Worm (Caenorhabditis elegans) whole organism, L3 larva: ENCODE data around the gene cua-1.

Experiments
- R02D3.7 ChIP-seq: fragments of 150-350 bp; optimal IDR thresholded peaks from 2 replicates; lab custom pipeline; 2014; ENCODE audit warnings: missing biosample characterization, missing genetic modification characterization
- ZK546.5 ChIP-seq: sonication (generic microtip); optimal IDR thresholded peaks from 2 replicates; lab custom pipeline; 2017; ENCODE audit warnings: missing biosample characterization, missing genetic modification characterization
- aly-2 ChIP-seq: fragments of 150-350 bp; optimal IDR thresholded peaks from 2 replicates; lab custom pipeline; 2014; ENCODE audit warnings: missing biosample characterization, missing genetic modification characterization
- ama-1 ChIP-seq: fragments of 150-350 bp; optimal IDR thresholded peaks from 2 replicates; lab custom pipeline; 2018
- ceh-16 ChIP-seq: sonication (generic microtip); optimal IDR thresholded peaks from 2 replicates; lab custom pipeline; 2017; ENCODE audit warnings: missing biosample characterization, missing genetic modification characterization
- ceh-28 ChIP-seq: fragments of 150-350 bp; optimal IDR thresholded peaks from 2 replicates; lab custom pipeline; 2014; ENCODE audit warnings: missing biosample characterization, missing genetic modification reagents, missing genetic modification characterization
- ceh-82 ChIP-seq: fragments of 150-350 bp; optimal IDR thresholded peaks from 2 replicates; lab custom pipeline; 2014; ENCODE audit warnings: missing biosample characterization, missing genetic modification characterization
- ceh-9 ChIP-seq: sonication (generic microtip); optimal IDR thresholded peaks from 2 replicates; lab custom pipeline; 2018; ENCODE audit warnings: missing biosample characterization, missing genetic modification characterization
- daf-12 ChIP-seq: fragments of 150-350 bp; optimal IDR thresholded peaks from 2 replicates; lab custom pipeline; 2014; ENCODE audit warnings: missing biosample characterization, missing genetic modification reagents, missing genetic modification characterization
- egl-27 ChIP-seq: sonication (generic microtip); optimal IDR thresholded peaks from 4 replicates; lab custom pipeline; 2017; ENCODE audit warnings: missing biosample characterization, missing genetic modification reagents, missing genetic modification characterization
- egl-5 ChIP-seq: fragments of 150-350 bp; optimal IDR thresholded peaks from 2 replicates; lab custom pipeline; 2017; ENCODE audit warnings: missing biosample characterization, missing genetic modification reagents, missing genetic modification characterization, inconsistent platforms
- elt-1 ChIP-seq: fragments of 150-350 bp; optimal IDR thresholded peaks from 2 replicates; lab custom pipeline; 2014; ENCODE audit warnings: missing biosample characterization, missing genetic modification characterization
- elt-2 ChIP-seq: sonication (generic microtip); optimal IDR thresholded peaks from 2 replicates; lab custom pipeline; 2016; ENCODE audit warnings: missing genetic modification reagents, mild to moderate bottlenecking, missing genetic modification characterization, missing compliant biosample characterization
- elt-3 ChIP-seq, 3 experiments: fragments of 150-350 bp in 1 of 3; sonication (generic microtip) in 2 of 3; optimal IDR thresholded peaks; 2 replicates in 2 of 3; 4 replicates in 1 of 3; lab custom pipeline; 2014 to 2017; ENCODE audit warnings: missing biosample characterization in 3 of 3, missing genetic modification characterization in 3 of 3
- eor-1 ChIP-seq, 2 experiments: fragments of 150-350 bp; optimal IDR thresholded peaks; 2 replicates each; lab custom pipeline; 2014 to 2018; ENCODE audit warnings: missing biosample characterization in 2 of 2, missing genetic modification characterization in 2 of 2
- fkh-10 ChIP-seq: sonication (generic microtip); optimal IDR thresholded peaks from 2 replicates; lab custom pipeline; 2017; ENCODE audit warnings: missing biosample characterization, missing genetic modification reagents, missing genetic modification characterization
- fkh-2 ChIP-seq: fragments of 150-350 bp; optimal IDR thresholded peaks from 2 replicates; lab custom pipeline; 2014; ENCODE audit warnings: missing biosample characterization, missing genetic modification reagents, missing genetic modification characterization
- fos-1 ChIP-seq: fragments of 150-350 bp; optimal IDR thresholded peaks from 2 replicates; lab custom pipeline; 2014; ENCODE audit warnings: missing biosample characterization, missing genetic modification characterization
- hmg-11 ChIP-seq: sonication (generic microtip); optimal IDR thresholded peaks from 2 replicates; lab custom pipeline; 2016; ENCODE audit warnings: missing genetic modification characterization, missing compliant biosample characterization
- jun-1 ChIP-seq: fragments of 150-350 bp; optimal IDR thresholded peaks from 2 replicates; lab custom pipeline; 2014; ENCODE audit warnings: missing biosample characterization, missing genetic modification reagents, missing genetic modification characterization
- lin-15B ChIP-seq: fragments of 150-350 bp; optimal IDR thresholded peaks from 2 replicates; lab custom pipeline; 2014; ENCODE audit warnings: missing biosample characterization, missing genetic modification characterization
- lin-39 ChIP-seq: fragments of 150-350 bp; optimal IDR thresholded peaks from 2 replicates; lab custom pipeline; 2018; ENCODE audit warnings: missing biosample characterization, missing genetic modification reagents, missing genetic modification characterization
- lsy-12 ChIP-seq: sonication (generic microtip); optimal IDR thresholded peaks from 2 replicates; lab custom pipeline; 2016; ENCODE audit warnings: mild to moderate bottlenecking, missing genetic modification characterization, missing compliant biosample characterization
- mdl-1 ChIP-seq: fragments of 150-350 bp; optimal IDR thresholded peaks from 2 replicates; lab custom pipeline; 2014; ENCODE audit warnings: missing biosample characterization, missing genetic modification characterization
- mml-1 ChIP-seq: fragments of 150-350 bp; sonication (generic microtip); optimal IDR thresholded peaks from 3 replicates; lab custom pipeline; 2014; ENCODE audit warnings: missing biosample characterization, missing genetic modification characterization
- nfya-1 ChIP-seq: sonication (generic microtip); optimal IDR thresholded peaks from 2 replicates; lab custom pipeline; 2017; ENCODE audit warnings: missing genetic modification characterization, mild to moderate bottlenecking, missing compliant biosample characterization, antibody characterized with exemption, moderate library complexity; ENCODE audit not compliant: insufficient read depth
- nhr-11 ChIP-seq: fragments of 150-350 bp; optimal IDR thresholded peaks from 2 replicates; lab custom pipeline; 2014; ENCODE audit warnings: missing biosample characterization, missing genetic modification characterization
- nhr-12 ChIP-seq: fragments of 150-350 bp; optimal IDR thresholded peaks from 2 replicates; lab custom pipeline; 2014; ENCODE audit warnings: missing biosample characterization, missing genetic modification characterization
- nhr-23 ChIP-seq: fragments of 150-350 bp; optimal IDR thresholded peaks from 2 replicates; lab custom pipeline; 2014; ENCODE audit warnings: missing biosample characterization, missing genetic modification reagents, missing genetic modification characterization
- nhr-237 ChIP-seq: fragments of 150-350 bp; optimal IDR thresholded peaks from 2 replicates; lab custom pipeline; 2014; ENCODE audit warnings: missing biosample characterization, missing genetic modification characterization
- nhr-25 ChIP-seq: sonication (generic microtip); optimal IDR thresholded peaks from 2 replicates; lab custom pipeline; 2017; ENCODE audit warnings: missing biosample characterization, missing genetic modification characterization
- nhr-28 ChIP-seq: fragments of 150-350 bp; optimal IDR thresholded peaks from 2 replicates; lab custom pipeline; 2014; ENCODE audit warnings: missing biosample characterization, missing genetic modification characterization
- nhr-43 ChIP-seq: sonication (generic microtip); optimal IDR thresholded peaks from 2 replicates; lab custom pipeline; 2016; ENCODE audit warnings: mild to moderate bottlenecking, missing genetic modification characterization, missing compliant biosample characterization; ENCODE audit not compliant: poor library complexity, severe bottlenecking
- nhr-67 ChIP-seq: fragments of 150-350 bp; optimal IDR thresholded peaks from 2 replicates; lab custom pipeline; 2014; ENCODE audit warnings: missing biosample characterization, missing genetic modification characterization
- nhr-76 ChIP-seq: fragments of 150-350 bp; sonication (generic microtip); optimal IDR thresholded peaks from 5 replicates; lab custom pipeline; 2014; ENCODE audit warnings: missing biosample characterization, missing genetic modification characterization
- nhr-77 ChIP-seq: fragments of 150-350 bp; optimal IDR thresholded peaks from 2 replicates; lab custom pipeline; 2014; ENCODE audit warnings: missing biosample characterization, missing genetic modification characterization
- pha-4 ChIP-seq: fragments of 150-350 bp; optimal IDR thresholded peaks from 2 replicates; lab custom pipeline; 2014; ENCODE audit warnings: missing biosample characterization, missing genetic modification reagents, missing genetic modification characterization
- pqm-1 ChIP-seq: fragments of 150-350 bp; optimal IDR thresholded peaks from 2 replicates; lab custom pipeline; 2017; ENCODE audit warnings: missing biosample characterization, missing genetic modification characterization, inconsistent platforms
- sea-2 ChIP-seq: fragments of 150-350 bp; sonication (generic microtip); optimal IDR thresholded peaks from 4 replicates; lab custom pipeline; 2014; ENCODE audit warnings: missing biosample characterization, missing genetic modification reagents, missing genetic modification characterization
- skn-1 ChIP-seq: fragments of 150-350 bp; optimal IDR thresholded peaks from 2 replicates; lab custom pipeline; 2014; ENCODE audit warnings: missing biosample characterization, missing genetic modification characterization
- snpc-4 ChIP-seq: fragments of 150-350 bp; optimal IDR thresholded peaks from 2 replicates; lab custom pipeline; 2014; ENCODE audit warnings: missing biosample characterization, missing genetic modification characterization
- tbx-2 ChIP-seq: sonication (generic microtip); optimal IDR thresholded peaks from 2 replicates; lab custom pipeline; 2016; ENCODE audit warnings: mild to moderate bottlenecking, missing genetic modification characterization, missing compliant biosample characterization
- unc-39 ChIP-seq: sonication (generic microtip); optimal IDR thresholded peaks from 4 replicates; lab custom pipeline; 2017; ENCODE audit warnings: missing biosample characterization, missing genetic modification characterization
- unc-62 ChIP-seq: fragments of 150-350 bp; sonication (generic microtip); optimal IDR thresholded peaks from 4 replicates; lab custom pipeline; 2014; ENCODE audit warnings: missing biosample characterization, missing genetic modification reagents, missing genetic modification characterization
- zag-1 ChIP-seq: fragments of 150-350 bp; optimal IDR thresholded peaks from 2 replicates; lab custom pipeline; 2014; ENCODE audit warnings: missing biosample characterization, missing genetic modification characterization
- ztf-11 ChIP-seq: fragments of 150-350 bp; optimal IDR thresholded peaks from 2 replicates; lab custom pipeline; 2014; ENCODE audit warnings: missing biosample characterization, missing genetic modification characterization
- ztf-4 ChIP-seq: fragments of 150-350 bp; optimal IDR thresholded peaks from 2 replicates; lab custom pipeline; 2014; ENCODE audit warnings: missing biosample characterization, missing genetic modification characterization

The cua-1 gene

DNA sequence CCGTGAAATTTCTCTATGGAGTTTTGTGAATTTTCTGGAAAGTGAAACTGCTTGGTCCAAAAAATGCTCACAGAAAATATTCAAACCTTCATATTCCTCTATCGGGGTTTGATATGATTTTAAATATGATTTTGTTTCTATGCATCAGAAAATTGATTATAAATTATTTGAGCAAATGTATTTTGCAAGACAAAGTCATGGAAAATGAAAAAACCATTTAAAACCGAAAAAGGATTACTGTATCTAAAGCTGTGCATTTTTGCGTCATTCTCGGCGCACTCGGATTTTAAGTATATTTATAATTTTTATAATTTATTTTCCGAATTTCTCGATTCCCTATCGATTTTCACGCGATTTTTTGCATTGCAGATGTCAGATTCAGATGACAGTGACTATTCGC lies 16.4 kb upstream of the cua-1 start, which contains the start of gene pssy-2:
Gene pssy-2 (plus strand): TSS at position 301 of the 400 bp plus-strand sequence.
- no peak for TF ChIP-seq jun-1 (tag; lab: Kevin White, UChicago)
- TF ChIP-seq lsy-12, result no peak
- TF ChIP-seq fkh-2 (tag; lab: Kevin White, UChicago), result no peak
- no peak for TF ChIP-seq nhr-76 (tag; lab: Kevin White, UChicago)
- TF ChIP-seq daf-12 (tag; lab: Kevin White, UChicago), result no peak
- TF ChIP-seq ceh-9 (tag; lab: Kevin White, UChicago), result no peak
- no peak for TF ChIP-seq pha-4 (tag; lab: Kevin White, UChicago)
- no peak for TF ChIP-seq fkh-10 (GFP tag; lab: Kevin White, UChicago)
- TF ChIP-seq R02D3.7, result no peak
- no peak for TF ChIP-seq nhr-25 (tag; lab: Kevin White, UChicago)
- no peak for TF ChIP-seq tbx-2 (tag; lab: Kevin White, UChicago)
- TF ChIP-seq ZK546.5 (tag; lab: Kevin White, UChicago), result no peak
- no peak for TF ChIP-seq nhr-12
- no peak for TF ChIP-seq nhr-23 (tag; lab: Kevin White, UChicago)
- TF ChIP-seq nhr-11 (tag; lab: Kevin White, UChicago), result no peak
- TF ChIP-seq nhr-67, result no peak
- TF ChIP-seq mml-1 (tag; lab: Kevin White, UChicago), result no peak

DNA sequence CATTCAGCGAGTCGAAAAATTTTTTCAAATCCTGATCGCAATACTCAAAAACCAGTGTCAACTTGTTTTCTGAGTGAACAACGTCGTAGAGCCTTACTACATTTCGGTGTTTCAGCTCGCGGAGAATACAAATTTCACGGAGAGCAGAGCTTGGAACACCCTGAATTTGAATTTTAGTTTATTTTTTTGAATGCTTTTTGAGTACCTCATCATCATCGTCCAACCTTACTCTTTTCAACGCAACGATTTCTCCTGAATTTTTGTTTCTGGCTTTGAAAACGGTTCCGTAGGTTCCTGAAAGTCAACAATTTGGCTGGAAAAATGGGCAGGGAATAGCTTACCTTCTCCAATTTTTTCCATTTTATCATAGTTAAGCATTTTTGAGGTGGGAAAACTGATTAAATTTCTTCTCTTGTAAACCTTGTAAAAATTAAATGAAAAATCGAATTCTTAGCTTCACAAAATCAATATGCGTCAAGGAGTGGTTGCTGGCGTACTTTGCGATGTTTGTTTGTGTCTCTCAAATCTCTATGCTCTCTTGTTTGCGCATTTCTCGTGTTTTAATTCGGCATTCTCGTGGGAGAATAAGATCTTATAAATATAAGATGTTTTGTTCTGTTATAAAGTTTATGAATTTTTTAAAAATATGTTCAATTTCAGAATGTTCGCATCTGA lies 10.9 kb upstream of the cua-1 start, which contains the start of gene cdk-5:
Gene cdk-5 (minus strand): TSS at position 425 of the 675 bp plus-strand sequence.
- TF ChIP-seq nfya-1 (tag; lab: Kevin White, UChicago), result peak; percentile 95
- no peak for TF ChIP-seq egl-27 (tag; lab: Kevin White, UChicago)
- TF ChIP-seq elt-1 (tag; lab: Kevin White, UChicago), result peak; percentile 60
- peak; percentile 90 for TF ChIP-seq nhr-43 (tag; lab: Kevin White, UChicago)
- TF ChIP-seq jun-1 (tag; lab: Kevin White, UChicago), result peak; percentile 84
- peak; percentile 49 for TF ChIP-seq ztf-4 (tag; lab: Kevin White, UChicago)
- no peak for TF ChIP-seq zag-1 (tag; lab: Kevin White, UChicago)
- TF ChIP-seq ceh-9 (tag; lab: Kevin White, UChicago), result no peak
- peak; percentile 51 for TF ChIP-seq fkh-10 (GFP tag; lab: Kevin White, UChicago)
- TF ChIP-seq skn-1 (tag; lab: Kevin White, UChicago), result peak; percentile 89
- peak; percentile 28 for TF ChIP-seq nhr-77 (tag; lab: Kevin White, UChicago)
- TF ChIP-seq lsy-12, result peak; percentile 76
- no peak for TF ChIP-seq nhr-11 (tag; lab: Kevin White, UChicago)
- no peak for TF ChIP-seq nhr-28
- peak; percentile 95 for TF ChIP-seq nhr-23 (tag; lab: Kevin White, UChicago)
- TF ChIP-seq nhr-12, result no peak
- TF ChIP-seq mdl-1 (tag; lab: Kevin White, UChicago), result no peak
- peak; percentile 48 for TF ChIP-seq ceh-82 (tag; lab: Kevin White, UChicago)
- TF ChIP-seq sea-2 (GFP tag; lab: Kevin White, UChicago), result no peak
- TF ChIP-seq nhr-237 (tag; lab: Kevin White, UChicago), result no peak
- TF ChIP-seq lin-15B (tag; lab: Kevin White, UChicago), result peak; percentile 86
- no peak for TF ChIP-seq nhr-76 (tag; lab: Kevin White, UChicago)
- TF ChIP-seq lin-39 (tag; lab: Kevin White, UChicago), result peak; percentile 56
- TF ChIP-seq ZK546.5 (tag; lab: Kevin White, UChicago), result peak; percentile 64
- TF ChIP-seq elt-3 (tag; optimal IDR thresholded peaks at IDR 0.05; lab: Kevin White, UChicago), result no peak
- TF ChIP-seq nhr-67, result no peak
- TF ChIP-seq elt-2, result peak; percentile 50
- peak; percentile 74 for TF ChIP-seq ama-1 (lab: Kevin White, UChicago)
- TF ChIP-seq daf-12 (tag; lab: Kevin White, UChicago), result no peak
- TF ChIP-seq unc-39 (tag; lab: Kevin White, UChicago), result no peak
- TF ChIP-seq unc-62, result no peak
- peak; percentile 95 for TF ChIP-seq ceh-28 (tag; lab: Kevin White, UChicago)
- TF ChIP-seq pqm-1 (tag; lab: Kevin White, UChicago), result peak; percentile 61
- no peak for TF ChIP-seq aly-2 (tag; lab: Kevin White, UChicago)
- no peak for TF ChIP-seq ceh-16 (tag; lab: Kevin White, UChicago)
- TF ChIP-seq pha-4 (tag; lab: Kevin White, UChicago), result peak; percentile 97
- TF ChIP-seq ztf-11 (tag; lab: Kevin White, UChicago), result no peak
- TF ChIP-seq fkh-2 (tag; lab: Kevin White, UChicago), result no peak
- TF ChIP-seq tbx-2 (tag; lab: Kevin White, UChicago), result peak; percentile 71
- TF ChIP-seq nhr-25 (tag; lab: Kevin White, UChicago), result peak; percentile 91
- TF ChIP-seq snpc-4 (tag; lab: Kevin White, UChicago), result peak; percentile 82
- peak; percentile 34 for TF ChIP-seq R02D3.7
- no peak for TF ChIP-seq fos-1 (tag; lab: Kevin White, UChicago)
- no peak for TF ChIP-seq egl-5 (tag; lab: Kevin White, UChicago)
- no peak for TF ChIP-seq mml-1 (tag; lab: Kevin White, UChicago)
- TF ChIP-seq hmg-11, result peak; percentile 49
- peak in 1 of 2 experiments; percentile 58 for TF ChIP-seq eor-1 (tag; optimal IDR thresholded peaks at IDR 0.05; lab: Kevin White, UChicago)
